Worm (Caenorhabditis elegans): ENCODE data around the gene pro-3.

Gene pro-3

DNA sequence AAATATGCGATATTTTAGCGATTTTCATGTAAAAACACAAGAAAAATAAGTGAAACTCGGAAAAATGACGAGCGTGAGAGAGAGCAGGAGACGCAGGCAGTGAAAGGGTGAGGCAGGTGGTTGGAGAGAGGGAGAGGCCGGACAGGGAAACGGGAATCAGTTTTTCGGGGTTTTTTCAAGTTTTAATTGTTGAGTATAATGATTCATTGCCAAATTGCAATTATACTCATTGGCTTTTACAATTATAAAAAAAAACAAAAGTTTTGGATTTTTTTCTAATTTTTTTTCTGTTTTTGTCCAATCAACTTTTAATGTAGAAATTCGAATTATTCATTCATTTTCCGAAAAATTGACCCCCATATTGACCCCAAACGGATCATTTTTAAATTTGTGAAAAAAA, 35.7 kb downstream of the pro-3 start, which contains the start of gene nhr-95:
Gene nhr-95 (minus strand): TSS at position 101 of the 400 bp plus-strand sequence.
- TF ChIP-seq pha-2 (tag; optimal IDR thresholded peaks at IDR 0.05) (peak; percentile 31), K02D7.2 (tag; optimal IDR thresholded peaks at IDR 0.05) (peak; percentile 38), ceh-14 (tag; optimal IDR thresholded peaks at IDR 0.05) (no peak)

ce11 chrV:19076835-19077234, 41.4 kb downstream of the pro-3 start:
- TF ChIP-seq tbx-7 (tag; optimal IDR thresholded peaks at IDR 0.05) (no peak), pha-4 (tag; optimal IDR thresholded peaks at IDR 0.05) (no peak), fkh-10 (GFP tag; optimal IDR thresholded peaks at IDR 0.05) (no peak), ceh-14 (tag; optimal IDR thresholded peaks at IDR 0.05) (no peak), C08G9.2 (tag; optimal IDR thresholded peaks at IDR 0.05) (no peak), che-1 (tag; optimal IDR thresholded peaks at IDR 0.05) (no peak), pat-9 (tag; optimal IDR thresholded peaks at IDR 0.05) (no peak), sox-4 (tag; optimal IDR thresholded peaks at IDR 0.05) (no peak), pag-3 (tag; optimal IDR thresholded peaks at IDR 0.05; ENCODE audit: borderline replicate concordance) (no peak), T23F11.4 (GFP tag; optimal IDR thresholded peaks at IDR 0.05) (no peak), ceh-24 (tag; optimal IDR thresholded peaks at IDR 0.05) (no peak)

- TF ChIP-seq ceh-48 (tag; optimal IDR thresholded peaks at IDR 0.05) (peak; percentile 38), ahr-1 (tag; optimal IDR thresholded peaks at IDR 0.05) (no peak)
These were observed 45.0 kb downstream of the pro-3 start for ce11 chrV:19073169-19073568.

ce11 chrV:19068888-19069287, 49.3 kb downstream of the pro-3 start:
- no peak for TF ChIP-seq unc-3 (GFP tag; conservative IDR thresholded peaks at IDR 0.05)
- no peak for TF ChIP-seq unc-3 (tag; optimal IDR thresholded peaks at IDR 0.05)
- TF ChIP-seq dve-1 (tag; optimal IDR thresholded peaks at IDR 0.05), result no peak
- no peak for TF ChIP-seq K09A11.1 (tag; optimal IDR thresholded peaks at IDR 0.05; ENCODE audit: insufficient read depth)
- no peak for TF ChIP-seq unc-86 (tag; optimal IDR thresholded peaks at IDR 0.05)
- no peak for TF ChIP-seq elt-2 (tag; optimal IDR thresholded peaks at IDR 0.05)
- no peak for TF ChIP-seq syd-9 (tag; optimal IDR thresholded peaks at IDR 0.05)
- no peak for TF ChIP-seq Y22D7AL.16 (tag; optimal IDR thresholded peaks at IDR 0.05)
- no peak for TF ChIP-seq zip-5 (tag; optimal IDR thresholded peaks at IDR 0.05)
- TF ChIP-seq ceh-18 (tag; optimal IDR thresholded peaks at IDR 0.05), result no peak
- TF ChIP-seq ceh-14 (tag; optimal IDR thresholded peaks at IDR 0.05), result no peak
- TF ChIP-seq rnt-1 (tag; optimal IDR thresholded peaks at IDR 0.05), result no peak
- no peak for TF ChIP-seq hlh-13 (GFP tag; optimal IDR thresholded peaks at IDR 0.05)
- TF ChIP-seq ceh-30 (tag; optimal IDR thresholded peaks at IDR 0.05), result no peak
- TF ChIP-seq lim-6 (tag; optimal IDR thresholded peaks at IDR 0.05), result no peak
- TF ChIP-seq sox-2 (GFP tag; IDR thresholded peaks at IDR 0.05), result no peak
- no peak for TF ChIP-seq hlh-15 (tag; optimal IDR thresholded peaks at IDR 0.05)
- no peak for TF ChIP-seq pha-4 (tag; optimal IDR thresholded peaks at IDR 0.05)

DNA sequence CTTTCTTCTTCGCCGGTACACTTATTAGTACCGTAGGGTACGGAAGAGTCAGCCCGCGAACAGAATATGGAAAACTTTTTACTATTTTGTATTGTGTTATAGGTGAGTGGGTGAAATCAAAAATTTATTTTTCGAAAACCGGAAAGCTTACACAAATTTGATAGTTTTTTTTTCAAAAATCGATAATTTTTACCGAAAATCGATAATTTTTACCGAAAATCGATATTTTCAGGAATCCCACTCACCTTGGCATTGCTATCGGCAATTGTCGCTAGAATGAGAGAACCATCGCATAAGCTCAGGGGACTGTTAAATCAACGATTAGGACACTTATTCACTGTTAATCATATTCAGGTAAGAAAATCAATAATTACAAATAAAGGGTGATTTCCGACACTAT, 54.9 kb downstream of the pro-3 start:
- no peak for TF ChIP-seq hlh-8 (tag; optimal IDR thresholded peaks at IDR 0.05)
- TF ChIP-seq zip-5 (tag; optimal IDR thresholded peaks at IDR 0.05), result no peak
- TF ChIP-seq dve-1 (tag; optimal IDR thresholded peaks at IDR 0.05), result no peak
- TF ChIP-seq pag-3 (tag; optimal IDR thresholded peaks at IDR 0.05; ENCODE audit: borderline replicate concordance), result no peak
- TF ChIP-seq tbx-2 (tag; optimal IDR thresholded peaks at IDR 0.05), result no peak
- TF ChIP-seq ets-4 (tag; optimal IDR thresholded peaks at IDR 0.05), result no peak
- TF ChIP-seq lin-11 (tag; optimal IDR thresholded peaks at IDR 0.05), result no peak
- no peak for TF ChIP-seq fax-1 (tag; optimal IDR thresholded peaks at IDR 0.05)
- TF ChIP-seq sox-2 (GFP tag; IDR thresholded peaks at IDR 0.05), result no peak
- TF ChIP-seq sdc-2 (tag; optimal IDR thresholded peaks at IDR 0.05), result no peak
- no peak for TF ChIP-seq K02D7.2 (tag; optimal IDR thresholded peaks at IDR 0.05)
- TF ChIP-seq hlh-15 (tag; optimal IDR thresholded peaks at IDR 0.05), result no peak
- TF ChIP-seq C38D4.7 (GFP tag; optimal IDR thresholded peaks at IDR 0.05), result no peak
